Worm (Caenorhabditis elegans) whole organism, L4 larva: ENCODE results near the gene C24A3.1.
A peak's percentile ranks its signal among the peaks of the same experiment; 100 is the strongest.

Experiments used
- F44E2.7 ChIP-seq: fragments of 200-800 bp; sonication (Bioruptor generic); IDR thresholded peaks from 2 replicates; pipeline ENCODE4 v2.1.2; 2022; ENCODE audit warnings: missing genetic modification characterization, missing compliant biosample characterization
- aha-1 ChIP-seq: fragments of 150-350 bp; peaks from one replicate; lab custom pipeline; 2014; ENCODE audit warnings: missing biosample characterization, missing genetic modification characterization
- ama-1 ChIP-seq: fragments of 150-350 bp; optimal IDR thresholded peaks from 2 replicates; lab custom pipeline; 2014; ENCODE audit warnings: inconsistent platforms, mixed read lengths
- ceh-32 ChIP-seq: sonication (generic microtip); optimal IDR thresholded peaks from 2 replicates; lab custom pipeline; 2016; ENCODE audit warnings: mild to moderate bottlenecking, missing genetic modification characterization, missing compliant biosample characterization; ENCODE audit not compliant: poor library complexity
- ceh-44 ChIP-seq: fragments of 200-800 bp; sonication (Bioruptor generic); IDR thresholded peaks from 2 replicates; pipeline ENCODE4 v1.3.6; 2022; ENCODE audit warnings: missing genetic modification reagents, missing genetic modification characterization, missing compliant biosample characterization
- ctbp-1 ChIP-seq: fragments of 200-800 bp; sonication (Bioruptor generic); IDR thresholded peaks from 2 replicates; pipeline ENCODE4 v1.3.6; 2022; ENCODE audit warnings: missing genetic modification reagents, missing genetic modification characterization, missing compliant biosample characterization
- daf-12 ChIP-seq: fragments of 150-350 bp; optimal IDR thresholded peaks from 2 replicates; lab custom pipeline; 2014; ENCODE audit warnings: missing biosample characterization, missing genetic modification reagents, missing genetic modification characterization
- daf-8 ChIP-seq: fragments of 200-800 bp; sonication (Bioruptor generic); IDR thresholded peaks from 2 replicates; pipeline ENCODE4 v1.3.6; 2022; ENCODE audit warnings: missing genetic modification characterization, missing compliant biosample characterization
- dmd-6 ChIP-seq: fragments of 200-800 bp; sonication (Bioruptor generic); IDR thresholded peaks from 2 replicates; pipeline ENCODE4 v1.3.6; 2022; ENCODE audit warnings: missing genetic modification reagents, missing genetic modification characterization, missing compliant biosample characterization
- fkh-10 ChIP-seq: fragments of 150-350 bp; optimal IDR thresholded peaks from 2 replicates; lab custom pipeline; 2014; ENCODE audit warnings: missing biosample characterization, missing genetic modification reagents, missing genetic modification characterization
- fos-1 ChIP-seq: fragments of 150-350 bp; optimal IDR thresholded peaks from 2 replicates; lab custom pipeline; 2014; ENCODE audit warnings: missing biosample characterization, missing genetic modification characterization
- hif-1 ChIP-seq, 2 experiments: sonication (generic microtip); optimal IDR thresholded peaks; 2 replicates each; lab custom pipeline; 2016 to 2017; ENCODE audit warnings: missing compliant biosample characterization in 2 of 2, missing genetic modification characterization in 2 of 2, missing genetic modification reagents in 2 of 2, missing genotype in 2 of 2, mild to moderate bottlenecking in 1 of 2
- hmg-1.1 ChIP-seq: fragments of 200-800 bp; sonication (Bioruptor generic); IDR thresholded peaks from 2 replicates; pipeline ENCODE4 v1.3.6; 2022; ENCODE audit warnings: missing genetic modification reagents, missing genetic modification characterization, missing compliant biosample characterization
- lim-7 ChIP-seq: fragments of 200-800 bp; sonication (Bioruptor generic); IDR thresholded peaks from 2 replicates; pipeline ENCODE4 v1.3.6; 2022; ENCODE audit warnings: missing genetic modification characterization, missing compliant biosample characterization
- lin-29 ChIP-seq: fragments of 200-800 bp; sonication (Bioruptor generic); IDR thresholded peaks from 2 replicates; pipeline ENCODE4 v1.3.6; 2022; ENCODE audit warnings: missing genetic modification reagents, missing genetic modification characterization, missing compliant biosample characterization
- lir-3 ChIP-seq: sonication (generic microtip); optimal IDR thresholded peaks from 2 replicates; lab custom pipeline; 2016; ENCODE audit warnings: mild to moderate bottlenecking, missing genetic modification characterization, missing compliant biosample characterization
- madf-9 ChIP-seq: fragments of 200-800 bp; sonication (Bioruptor generic); conservative IDR thresholded peaks from 2 replicates; pipeline ENCODE4 v1.3.6; 2022; ENCODE audit warnings: missing genetic modification reagents, missing genetic modification characterization, missing compliant biosample characterization
- mdl-1 ChIP-seq, 2 experiments: fragments of 150-350 bp in 1 of 2; sonication (generic microtip) in 1 of 2; optimal IDR thresholded peaks; 2 replicates each; lab custom pipeline; 2014 to 2017; ENCODE audit warnings: missing biosample characterization in 2 of 2, missing genetic modification characterization in 2 of 2
- nhr-28 ChIP-seq: fragments of 150-350 bp; optimal IDR thresholded peaks from 2 replicates; lab custom pipeline; 2014; ENCODE audit warnings: missing biosample characterization, missing genetic modification characterization
- nhr-76 ChIP-seq: fragments of 150-350 bp; optimal IDR thresholded peaks from 2 replicates; lab custom pipeline; 2014; ENCODE audit warnings: missing biosample characterization, missing genetic modification characterization
- pha-4 ChIP-seq, 2 experiments: fragments of 150-350 bp in 1 of 2; fragments of 200-800 bp in 1 of 2; sonication (Bioruptor generic) in 1 of 2; IDR thresholded peaks in 1 of 2; optimal IDR thresholded peaks in 1 of 2; 2 replicates each; pipeline versions ENCODE4 v1.3.6 to Lab custom; 2014 to 2022; ENCODE audit warnings: missing genetic modification characterization in 2 of 2, missing genetic modification reagents in 2 of 2, missing biosample characterization in 1 of 2, missing compliant biosample characterization in 1 of 2
- rbr-2 ChIP-seq: sonication (generic microtip); optimal IDR thresholded peaks from 2 replicates; lab custom pipeline; 2016; ENCODE audit warnings: missing genotype, missing genetic modification characterization, missing compliant biosample characterization
- snpc-1.2 ChIP-seq: fragments of 200-800 bp; sonication (Bioruptor generic); IDR thresholded peaks from 2 replicates; pipeline ENCODE4 v1.3.6; 2022; ENCODE audit warnings: missing genetic modification reagents, missing genetic modification characterization, missing compliant biosample characterization
- unc-130 ChIP-seq: sonication (generic microtip); optimal IDR thresholded peaks from 2 replicates; lab custom pipeline; 2016; ENCODE audit warnings: missing genetic modification reagents, missing genetic modification characterization, missing compliant biosample characterization
- unc-39 ChIP-seq: sonication (generic microtip); optimal IDR thresholded peaks from 2 replicates; lab custom pipeline; 2017; ENCODE audit warnings: missing biosample characterization, missing genetic modification characterization
- unc-62 ChIP-seq, 3 experiments: fragments of 150-350 bp in 1 of 3; sonication (generic microtip); optimal IDR thresholded peaks in 2 of 3; peaks in 1 of 3; 1 replicate in 1 of 3; 2 replicates in 2 of 3; lab custom pipeline; 2014 to 2017; ENCODE audit warnings: missing biosample characterization in 3 of 3, missing genetic modification characterization in 3 of 3, missing genetic modification reagents in 3 of 3, missing genotype in 1 of 3
- vab-7 ChIP-seq: fragments of 200-800 bp; sonication (Bioruptor generic); IDR thresholded peaks from 2 replicates; pipeline ENCODE4 v1.3.6; 2022; ENCODE audit warnings: missing genetic modification reagents, missing genetic modification characterization, missing compliant biosample characterization
- ztf-7 ChIP-seq: fragments of 150-350 bp; optimal IDR thresholded peaks from 2 replicates; lab custom pipeline; 2014; ENCODE audit warnings: missing biosample characterization, missing genetic modification characterization

The C24A3.1 gene

ce11 chrX:8998809-8999208 lies at the start of gene C24A3.1:
C24A3.1 (plus strand) TSS chrX:8999071.
- TF ChIP-seq lir-3 (tag; lab: Kevin White, UChicago): no peak
- no peak for TF ChIP-seq hif-1 (tag; optimal IDR thresholded peaks at IDR 0.05; lab: Kevin White, UChicago)
- no peak for TF ChIP-seq dmd-6 (GFP tag; lab: Robert Waterston, UW)
- TF ChIP-seq nhr-76: no peak
- TF ChIP-seq aha-1 (tag; lab: Kevin White, UChicago): peak; percentile 94
- TF ChIP-seq rbr-2 (tag; lab: Kevin White, UChicago): no peak
- no peak for TF ChIP-seq lin-29 (GFP tag; lab: Robert Waterston, UW)
- TF ChIP-seq ceh-44 (GFP tag; lab: Robert Waterston, UW): no peak
- no peak for TF ChIP-seq unc-39

ce11 chrX:8950507-8951028 lies 48.3 kb upstream of the C24A3.1 start, which contains the start of gene trk-1:
trk-1 (minus strand) TSS chrX:8950978.
- TF ChIP-seq aha-1 (tag; lab: Kevin White, UChicago) (peak; percentile 95), unc-62 (GFP tag; optimal IDR thresholded peaks at IDR 0.05 in 1 of 2; lab: Kevin White, UChicago) (peak in 1 of 2 experiments; percentile 80), unc-62 (tag; optimal IDR thresholded peaks at IDR 0.05; lab: Kevin White, UChicago) (no peak), nhr-28 (tag; lab: Kevin White, UChicago) (no peak)

ce11 chrX:8952007-8952406 lies 46.9 kb upstream of the C24A3.1 start:
- TF ChIP-seq rbr-2 (tag; lab: Kevin White, UChicago) (peak; percentile 66), snpc-1.2 (GFP tag; lab: Robert Waterston, UW) (no peak), hmg-1.1 (GFP tag; lab: Robert Waterston, UW) (peak; percentile 31; the same call in 1 of the 2 replicates), ama-1 (lab: Kevin White, UChicago) (no peak), fkh-10 (GFP tag; lab: Kevin White, UChicago) (peak; percentile 27), dmd-6 (GFP tag; lab: Robert Waterston, UW) (no peak), unc-130 (GFP tag; lab: Kevin White, UChicago) (no peak), ceh-32 (tag; lab: Kevin White, UChicago) (no peak)

- TF ChIP-seq fos-1 (no peak), unc-62 (GFP tag; optimal IDR thresholded peaks at IDR 0.05 in 1 of 2; lab: Kevin White, UChicago) (peak in 1 of 2 experiments; percentile 8), unc-62 (tag; optimal IDR thresholded peaks at IDR 0.05; lab: Kevin White, UChicago) (no peak), unc-130 (GFP tag; lab: Kevin White, UChicago) (no peak), vab-7 (GFP tag; lab: Robert Waterston, UW) (no peak), aha-1 (tag; lab: Kevin White, UChicago) (peak; percentile 49), madf-9 (no peak), rbr-2 (tag; lab: Kevin White, UChicago) (no peak)
- TF ChIP-seq, all 104 proteins: peak for 2
Measured at ce11 chrX:8953011-8953410, 45.9 kb upstream of the C24A3.1 start.

ce11 chrX:8955808-8956207 lies 43.1 kb upstream of the C24A3.1 start:
- TF ChIP-seq lim-7 (0 out of 2 replicates have a peak, but pooled peaks have one; percentile 35), ctbp-1 (0 out of 2 replicates have a peak, but pooled peaks have one; percentile 32), ztf-7 (tag; lab: Kevin White, UChicago) (no peak), daf-12 (tag; lab: Kevin White, UChicago) (no peak), pha-4 (GFP tag; IDR thresholded peaks at IDR 0.05; lab: Robert Waterston, UW) (peak; percentile 26; the same call in 1 of the 2 replicates), pha-4 (tag; optimal IDR thresholded peaks at IDR 0.05; lab: Kevin White, UChicago) (no peak), dmd-6 (GFP tag; lab: Robert Waterston, UW) (peak; percentile 19; the same call in 1 of the 2 replicates)

ce11 chrX:8957974-8958373 lies 40.9 kb upstream of the C24A3.1 start:
- no peak for TF ChIP-seq ama-1 (lab: Kevin White, UChicago)
- no peak for TF ChIP-seq lim-7
- no peak for TF ChIP-seq F44E2.7 (GFP tag; lab: Robert Waterston, UW)
- no peak for TF ChIP-seq mdl-1 (tag; optimal IDR thresholded peaks at IDR 0.05; lab: Kevin White, UChicago)
- TF ChIP-seq daf-8 (GFP tag; lab: Robert Waterston, UW): no peak
